Worm (Caenorhabditis elegans): ENCODE data around the gene srg-47.

ce11 chrV:14545816-14546283 is 10.2 kb downstream of the srg-47 start, which contains the start of gene rike-1:
- no peak for TF ChIP-seq saeg-2 (GFP tag; IDR thresholded peaks at IDR 0.05)
- TF ChIP-seq unc-39 (tag; optimal IDR thresholded peaks at IDR 0.05) = no peak
- TF ChIP-seq zfp-2 (tag; optimal IDR thresholded peaks at IDR 0.05) = no peak
- TF ChIP-seq egl-27 (tag; optimal IDR thresholded peaks at IDR 0.05) = no peak
- no peak for TF ChIP-seq nhr-28 (tag; optimal IDR thresholded peaks at IDR 0.05)
- TF ChIP-seq skn-1 (tag; optimal IDR thresholded peaks at IDR 0.05) = no peak
- TF ChIP-seq nhr-76 (tag; optimal IDR thresholded peaks at IDR 0.05) = no peak

Measured in whole organism, L4 larva.